Fruit fly (Drosophila melanogaster) S2 (cell line): ENCODE data around the gene eIF2Balpha.

Experiments used
- CG8478 ChIP-seq: fragments of >200 bp; optimal IDR thresholded peaks from 2 replicates; lab custom pipeline; 2018
- CTCF ChIP-seq, 2 experiments: fragments of >200 bp; optimal IDR thresholded peaks; 2 replicates each; lab custom pipeline; 2018

DNA sequence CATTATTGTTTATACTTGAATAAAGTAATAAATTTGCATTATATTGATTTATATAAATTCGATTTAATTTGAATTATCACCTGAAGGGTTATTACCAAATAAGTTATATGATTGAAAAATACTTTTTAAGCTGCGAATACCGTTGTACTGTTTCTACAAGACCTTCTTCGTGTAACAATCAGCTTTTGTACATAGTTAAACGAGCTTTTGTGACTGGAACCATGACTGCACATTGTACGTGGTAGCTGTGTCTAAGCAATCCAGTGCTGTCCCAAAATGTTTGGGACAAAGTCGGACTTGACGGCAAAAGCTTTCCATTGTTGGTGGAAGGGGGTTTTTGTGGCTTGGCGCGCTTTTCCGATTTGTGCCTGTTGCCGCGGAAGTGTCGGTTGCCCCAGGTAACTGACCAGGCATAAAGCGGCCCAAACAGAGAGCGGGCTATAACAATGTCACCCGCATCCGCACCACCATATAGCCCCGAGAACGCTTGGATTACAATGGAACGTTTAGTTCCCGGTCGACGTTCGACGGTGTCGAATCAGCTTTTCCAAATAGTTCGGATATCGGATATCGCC, 28.0 kb downstream of the eIF2Balpha start, which contains the start of gene CG31036:
- no peak for TF ChIP-seq CG8478
- no peak for TF ChIP-seq CTCF (optimal IDR thresholded peaks at IDR 0.05; lab: Kevin White, UChicago)
